Fruit fly (Drosophila melanogaster): ENCODE data around the gene CG45263.

CG45263 gene

DNA sequence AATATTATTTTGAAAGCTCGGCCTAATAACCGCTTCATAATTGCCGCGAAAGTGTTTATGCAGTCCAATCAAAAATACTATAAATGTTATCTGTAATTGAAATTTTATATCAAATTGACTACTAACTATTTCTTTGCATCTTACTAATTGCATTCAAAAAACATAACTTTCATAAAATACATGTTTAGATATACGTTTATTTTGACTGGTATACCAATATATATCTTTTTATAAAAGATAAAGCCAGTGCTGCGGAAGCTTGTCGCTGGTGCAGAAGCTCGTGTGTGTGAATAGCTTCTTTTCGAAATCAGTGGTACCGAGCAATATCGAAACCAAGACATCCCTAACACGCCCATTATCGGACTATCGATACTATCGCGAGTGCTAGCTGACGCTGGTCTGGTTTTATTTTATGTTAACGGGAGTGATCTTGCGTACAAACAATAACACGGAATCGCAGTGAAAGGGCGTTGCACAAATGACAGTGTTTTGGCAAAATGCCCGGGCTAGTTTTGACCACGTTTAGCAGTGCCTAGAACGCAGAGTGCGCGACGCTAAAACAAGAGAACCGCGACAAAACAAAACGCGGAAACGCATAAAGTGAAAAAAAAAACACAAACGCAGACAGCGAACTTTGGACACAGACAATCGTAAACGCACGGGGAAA lies 127.8 kb downstream of the CG45263 start, which contains the start of gene Atg13 (continued):
- TF ChIP-seq CG42726 (GFP tag; IDR thresholded peaks at IDR 0.05; ENCODE audit: partially characterized antibody) (peak; percentile 82), CG6689 (GFP tag; IDR thresholded peaks at IDR 0.05) (no peak), Blimp-1 (GFP tag; optimal IDR thresholded peaks at IDR 0.05) (peak; percentile 2), CG13424 (tag; optimal IDR thresholded peaks at IDR 0.05) (peak; percentile 19), CG34224 (GFP tag; IDR thresholded peaks at IDR 0.05; ENCODE audit: partially characterized antibody) (peak; percentile 68), CG3163 (GFP tag; optimal IDR thresholded peaks at IDR 0.05) (no peak), kah (GFP tag; optimal IDR thresholded peaks at IDR 0.05) (peak; percentile 8), Hr51 (GFP tag; optimal IDR thresholded peaks at IDR 0.05) (no peak), pan (optimal IDR thresholded peaks at IDR 0.05) (no peak), pan (GFP tag; optimal IDR thresholded peaks at IDR 0.05 in 1 of 2, IDR thresholded peaks at IDR 0.05 in 1 of 2) (no peak), trem (tag; optimal IDR thresholded peaks at IDR 0.05) (peak; percentile 9), Dll (GFP tag; IDR thresholded peaks at IDR 0.05; ENCODE audit: partially characterized antibody) (peak; percentile 69), cwo (GFP tag; optimal IDR thresholded peaks at IDR 0.05) (no peak), Sin3A (optimal IDR thresholded peaks at IDR 0.05) (peak; percentile 92), sim (GFP tag; IDR thresholded peaks at IDR 0.05) (no peak), CG11456 (GFP tag; IDR thresholded peaks at IDR 0.05) (0 out of 3 replicates have a peak, but pooled peaks have one; percentile 45), sug (tag; optimal IDR thresholded peaks at IDR 0.05) (peak; percentile 59), Atf3 (GFP tag; optimal IDR thresholded peaks at IDR 0.05) (peak; percentile 35), sc (optimal IDR thresholded peaks at IDR 0.05) (no peak), sc (GFP tag; optimal IDR thresholded peaks at IDR 0.05) (no peak), ind (GFP tag; optimal IDR thresholded peaks at IDR 0.05) (peak; percentile 22), D19B (GFP tag; optimal IDR thresholded peaks at IDR 0.05) (no peak), sens-2 (GFP tag; IDR thresholded peaks at IDR 0.05) (no peak), shn (GFP tag; optimal IDR thresholded peaks at IDR 0.05) (no peak), CG6683 (GFP tag; optimal IDR thresholded peaks at IDR 0.05) (no peak), CG18262 (tag; optimal IDR thresholded peaks at IDR 0.05) (peak; percentile 30), ato (GFP tag; IDR thresholded peaks at IDR 0.05; ENCODE audit: partially characterized antibody) (peak; percentile 79), CG9215 (GFP tag; IDR thresholded peaks at IDR 0.05) (no peak), Med (GFP tag) (peak; percentile 75), Rfx (GFP tag; IDR thresholded peaks at IDR 0.05) (peak; percentile 37), NC2β (GFP tag; optimal IDR thresholded peaks at IDR 0.05) (no peak), cato (GFP tag; optimal IDR thresholded peaks at IDR 0.05; ENCODE audit: borderline replicate concordance) (no peak), Mad (GFP tag; optimal IDR thresholded peaks at IDR 0.05) (peak; percentile 30), dpn (GFP tag; optimal IDR thresholded peaks at IDR 0.05) (peak in 1 of 2 experiments; percentile 16), CG14441 (GFP tag; IDR thresholded peaks at IDR 0.05) (no peak), oc (tag; optimal IDR thresholded peaks at IDR 0.05) (no peak), dan (GFP tag; IDR thresholded peaks at IDR 0.05) (no peak), exex (tag; optimal IDR thresholded peaks at IDR 0.05) (no peak), CG2129 (GFP tag; IDR thresholded peaks at IDR 0.05; ENCODE audit: partially characterized antibody) (peak; percentile 48), CG1832 (GFP tag; optimal IDR thresholded peaks at IDR 0.05) (no peak), Hsf (GFP tag; optimal IDR thresholded peaks at IDR 0.05) (peak; percentile 31), mam (GFP tag; optimal IDR thresholded peaks at IDR 0.05) (peak; percentile 5), tio (GFP tag; optimal IDR thresholded peaks at IDR 0.05) (no peak), az2 (GFP tag; optimal IDR thresholded peaks at IDR 0.05) (peak; percentile 16), CG13123 (GFP tag; optimal IDR thresholded peaks at IDR 0.05) (no peak), Asciz (GFP tag; optimal IDR thresholded peaks at IDR 0.05) (no peak), CG9727 (GFP tag; optimal IDR thresholded peaks at IDR 0.05) (peak; percentile 31), unc-4 (GFP tag; IDR thresholded peaks at IDR 0.05; ENCODE audit: partially characterized antibody) (peak; percentile 69), knrl (GFP tag; IDR thresholded peaks at IDR 0.05; ENCODE audit: partially characterized antibody) (peak; percentile 73), CG15479 (GFP tag; optimal IDR thresholded peaks at IDR 0.05) (no peak)

All from whole organism, embryonic.